Worm (Caenorhabditis elegans): ENCODE measurements around the gene ugt-24.

Gene ugt-24

DNA sequence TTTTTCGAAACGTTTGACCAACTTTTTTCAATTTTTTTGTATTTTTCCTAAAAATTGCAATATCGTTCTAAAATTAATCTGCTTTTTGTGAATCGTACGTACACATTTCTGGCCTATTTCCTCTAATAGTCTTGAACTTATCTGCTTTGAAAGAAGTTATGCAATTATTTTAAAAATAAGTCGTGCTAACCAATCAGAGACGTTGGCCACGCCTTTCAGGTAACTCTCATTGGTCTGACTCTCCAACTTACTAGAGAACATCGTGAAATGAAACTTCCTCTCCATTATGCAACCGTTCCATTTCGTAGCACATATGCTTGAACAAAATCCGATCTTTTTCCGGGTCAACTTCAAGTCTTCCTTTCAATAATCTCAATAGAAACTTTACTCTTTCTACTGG is 50.9 kb downstream of the ugt-24 start:
- TF ChIP-seq flh-1 (GFP tag; optimal IDR thresholded peaks at IDR 0.05) (no peak), lin-13 (tag; optimal IDR thresholded peaks at IDR 0.05) (no peak), ceh-43 (GFP tag; optimal IDR thresholded peaks at IDR 0.05) (no peak), bed-3 (GFP tag; optimal IDR thresholded peaks at IDR 0.05) (no peak), unc-120 (tag; optimal IDR thresholded peaks at IDR 0.05; ENCODE audit: poor library complexity, severe bottlenecking) (no peak), mls-2 (tag; optimal IDR thresholded peaks at IDR 0.05) (no peak), unc-39 (tag; optimal IDR thresholded peaks at IDR 0.05) (no peak), mab-5 (tag; optimal IDR thresholded peaks at IDR 0.05) (no peak), unc-62 (GFP tag; optimal IDR thresholded peaks at IDR 0.05) (no peak), cnd-1 (tag; optimal IDR thresholded peaks at IDR 0.05) (no peak), ceh-83 (GFP tag; optimal IDR thresholded peaks at IDR 0.05) (no peak), elt-3 (tag; optimal IDR thresholded peaks at IDR 0.05) (no peak), nhr-28 (tag; optimal IDR thresholded peaks at IDR 0.05) (no peak), zip-8 (tag; optimal IDR thresholded peaks at IDR 0.05) (no peak), ham-2 (GFP tag; optimal IDR thresholded peaks at IDR 0.05) (no peak), lsy-2 (tag; optimal IDR thresholded peaks at IDR 0.05) (no peak)

DNA sequence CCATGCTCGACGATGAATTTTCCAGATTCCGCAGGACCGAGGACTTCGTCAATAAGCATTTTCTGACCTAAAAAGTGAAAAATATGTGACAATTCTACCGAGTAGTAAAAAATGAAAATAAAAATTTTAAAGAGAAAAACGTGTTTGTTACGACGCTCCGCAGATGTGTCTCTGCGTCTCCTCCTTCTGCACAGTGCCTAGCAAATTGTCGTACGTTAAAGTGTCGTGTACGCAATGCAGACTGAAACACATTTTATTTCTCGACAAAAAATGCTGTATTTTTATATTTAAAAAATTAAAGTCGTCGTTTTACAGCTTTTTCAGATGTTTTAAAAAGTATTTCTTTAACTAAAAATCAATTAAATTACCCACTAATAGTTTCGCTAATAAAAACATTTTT is 53.7 kb downstream of the ugt-24 start, which contains the start of gene C11D2.4:
Gene C11D2.4, minus strand, starts transcription at position 128 of the 400 bp plus-strand sequence.
- TF ChIP-seq nhr-76 (tag; optimal IDR thresholded peaks at IDR 0.05) (no peak), pha-4 (tag; optimal IDR thresholded peaks at IDR 0.05) (no peak), nhr-12 (tag; optimal IDR thresholded peaks at IDR 0.05) (no peak), nhr-237 (tag; optimal IDR thresholded peaks at IDR 0.05) (peak; percentile 16), mep-1 (tag; optimal IDR thresholded peaks at IDR 0.05) (peak; percentile 18), unc-62 (GFP tag; optimal IDR thresholded peaks at IDR 0.05) (no peak), lsy-2 (tag; optimal IDR thresholded peaks at IDR 0.05) (peak; percentile 23), ces-1 (GFP tag; optimal IDR thresholded peaks at IDR 0.05) (peak; percentile 10), unc-39 (tag; optimal IDR thresholded peaks at IDR 0.05) (no peak), mab-5 (tag; optimal IDR thresholded peaks at IDR 0.05) (no peak), ztf-11 (tag; optimal IDR thresholded peaks at IDR 0.05) (no peak), unc-120 (tag; optimal IDR thresholded peaks at IDR 0.05; ENCODE audit: poor library complexity, severe bottlenecking) (no peak), tbx-8 (GFP tag; optimal IDR thresholded peaks at IDR 0.05) (no peak), flh-1 (GFP tag; optimal IDR thresholded peaks at IDR 0.05) (no peak), cnd-1 (tag; optimal IDR thresholded peaks at IDR 0.05) (no peak), sem-2 (GFP tag; optimal IDR thresholded peaks at IDR 0.05) (no peak), ceh-83 (GFP tag; optimal IDR thresholded peaks at IDR 0.05) (no peak), elt-3 (tag; optimal IDR thresholded peaks at IDR 0.05) (no peak), M03D4.4 (tag; optimal IDR thresholded peaks at IDR 0.05) (no peak), ceh-39 (tag; optimal IDR thresholded peaks at IDR 0.05) (no peak)

All from whole organism, mixed stage, embryonic.